Fruit fly (Drosophila melanogaster): ENCODE results near the gene CG6565.

CG6565 gene

dm6 chr2L:13398614-13399161 lies 24.9 kb downstream of the CG6565 start, which contains the start of the genes CG10859 and CG7110 (continued):
- TF ChIP-seq Kr (GFP tag; optimal IDR thresholded peaks at IDR 0.05), result no peak
- TF ChIP-seq CG4617 (GFP tag; optimal IDR thresholded peaks at IDR 0.05; ENCODE audit: borderline replicate concordance), result peak; percentile 14
- no peak for TF ChIP-seq Usf (GFP tag; optimal IDR thresholded peaks at IDR 0.05)
- peak; percentile 77 for TF ChIP-seq CG9797 (GFP tag; optimal IDR thresholded peaks at IDR 0.05)
- peak; percentile 29 for TF ChIP-seq CG6813 (GFP tag; optimal IDR thresholded peaks at IDR 0.05)
- no peak for TF ChIP-seq CG4424 (GFP tag; optimal IDR thresholded peaks at IDR 0.05)
- TF ChIP-seq tin (GFP tag; optimal IDR thresholded peaks at IDR 0.05), result peak; percentile 11
- TF ChIP-seq nom (GFP tag; optimal IDR thresholded peaks at IDR 0.05), result peak; percentile 30
- TF ChIP-seq CG8359 (GFP tag; optimal IDR thresholded peaks at IDR 0.05; ENCODE audit: borderline replicate concordance), result peak; percentile 38
- TF ChIP-seq ash1 (GFP tag; optimal IDR thresholded peaks at IDR 0.05), result peak; percentile 46
- TF ChIP-seq fd64A (GFP tag; optimal IDR thresholded peaks at IDR 0.05), result no peak
- TF ChIP-seq dmrt11E (tag; optimal IDR thresholded peaks at IDR 0.05), result peak; percentile 31
- TF ChIP-seq nmo (GFP tag; optimal IDR thresholded peaks at IDR 0.05), result peak; percentile 51
- peak; percentile 46 for TF ChIP-seq CG7271 (tag; optimal IDR thresholded peaks at IDR 0.05)
- TF ChIP-seq Tbp (GFP tag; optimal IDR thresholded peaks at IDR 0.05), result no peak
- TF ChIP-seq CG1024 (GFP tag; IDR thresholded peaks at IDR 0.05), result peak; percentile 21; the same call in 1 of the 2 replicates
- TF ChIP-seq inv (GFP tag; IDR thresholded peaks at IDR 0.05; ENCODE audit: partially characterized antibody), result no peak
- peak; percentile 63 for TF ChIP-seq B-H2 (GFP tag; optimal IDR thresholded peaks at IDR 0.05)
- no peak for TF ChIP-seq CG8944 (GFP tag; optimal IDR thresholded peaks at IDR 0.05)
- peak; percentile 43 for TF ChIP-seq CG2202 (tag; optimal IDR thresholded peaks at IDR 0.05)
- peak; percentile 21 for TF ChIP-seq sens (GFP tag)
- TF ChIP-seq gcm (GFP tag; optimal IDR thresholded peaks at IDR 0.05), result peak; percentile 9
- no peak for TF ChIP-seq bigmax (GFP tag; optimal IDR thresholded peaks at IDR 0.05)
- TF ChIP-seq row (GFP tag; IDR thresholded peaks at IDR 0.05), result 0 out of 3 replicates have a peak, but pooled peaks have one; percentile 16
- no peak for TF ChIP-seq Awh (GFP tag; IDR thresholded peaks at IDR 0.05)
- no peak for TF ChIP-seq kni (GFP tag; optimal IDR thresholded peaks at IDR 0.05)
- peak; percentile 27 for TF ChIP-seq pb (GFP tag; optimal IDR thresholded peaks at IDR 0.05)
- TF ChIP-seq maf-S (GFP tag; optimal IDR thresholded peaks at IDR 0.05), result no peak
- peak; percentile 65 for TF ChIP-seq CG18619 (GFP tag; optimal IDR thresholded peaks at IDR 0.05)
- TF ChIP-seq Max (GFP tag; optimal IDR thresholded peaks at IDR 0.05), result peak; percentile 59
- TF ChIP-seq CG1603 (tag; optimal IDR thresholded peaks at IDR 0.05), result peak; percentile 81
- TF ChIP-seq amos (GFP tag; IDR thresholded peaks at IDR 0.05; ENCODE audit: partially characterized antibody), result peak; percentile 30; the same call in 1 of the 2 replicates
- peak in 1 of 2 experiments; percentile 46 for TF ChIP-seq Hr51 (GFP tag; optimal IDR thresholded peaks at IDR 0.05)
- peak; percentile 7 for TF ChIP-seq fd102C (GFP tag; optimal IDR thresholded peaks at IDR 0.05)
- peak; percentile 33 for TF ChIP-seq CG15269 (tag; optimal IDR thresholded peaks at IDR 0.05)
- TF ChIP-seq chn (GFP tag; optimal IDR thresholded peaks at IDR 0.05), result no peak
- no peak for TF ChIP-seq al (GFP tag; IDR thresholded peaks at IDR 0.05)
- no peak for TF ChIP-seq CG1647 (GFP tag; optimal IDR thresholded peaks at IDR 0.05)
- no peak for TF ChIP-seq Hr39 (optimal IDR thresholded peaks at IDR 0.05)
- TF ChIP-seq Pdp1 (GFP tag; optimal IDR thresholded peaks at IDR 0.05), result peak in 1 of 2 experiments; percentile 27
- TF ChIP-seq repo (GFP tag; optimal IDR thresholded peaks at IDR 0.05), result no peak
- TF ChIP-seq CG14014 (GFP tag; IDR thresholded peaks at IDR 0.05), result peak; percentile 26; the same call in 1 of the 2 replicates
- peak; percentile 60 for TF ChIP-seq CG10267 (tag; optimal IDR thresholded peaks at IDR 0.05)
- peak; percentile 34 for TF ChIP-seq Bteb2 (GFP tag; optimal IDR thresholded peaks at IDR 0.05)
- no peak for TF ChIP-seq fu2 (GFP tag; optimal IDR thresholded peaks at IDR 0.05)
- peak; percentile 51 for TF ChIP-seq grau (tag; optimal IDR thresholded peaks at IDR 0.05)
- peak; percentile 31 for TF ChIP-seq BtbVII (GFP tag; optimal IDR thresholded peaks at IDR 0.05)
- TF ChIP-seq vfl (GFP tag; optimal IDR thresholded peaks at IDR 0.05), result no peak
- TF ChIP-seq CG1832 (GFP tag; optimal IDR thresholded peaks at IDR 0.05), result no peak
